Fruit fly (Drosophila melanogaster): ENCODE results near the gene Snoo.

Gene Snoo

dm6 chr2L:7993062-7993685, 9.2 kb upstream of the Snoo start (continued):
- TF ChIP-seq Awh (GFP tag; IDR thresholded peaks at IDR 0.05) (peak; percentile 27; the same call in 1 of the 2 replicates), pfk (GFP tag; optimal IDR thresholded peaks at IDR 0.05) (no peak)

DNA sequence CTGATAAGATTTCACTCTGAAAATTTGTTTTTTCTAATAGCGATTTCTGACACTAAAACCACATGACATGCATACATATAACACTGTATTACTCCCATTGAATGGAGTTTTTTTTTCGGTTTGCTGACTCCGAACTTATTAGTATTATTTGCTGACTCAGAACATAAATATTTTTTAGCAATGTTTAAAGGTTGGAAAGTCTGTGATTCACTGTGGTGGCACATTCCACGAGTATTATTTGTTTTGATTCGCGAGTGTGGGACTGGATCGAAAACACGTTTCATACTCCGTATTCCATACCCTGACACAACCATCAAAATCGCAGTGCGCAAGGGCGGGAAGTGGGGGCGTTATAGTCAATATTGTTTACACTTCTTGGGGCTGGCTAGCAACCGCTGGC, 8.7 kb upstream of the Snoo start:
- TF ChIP-seq CG9932 (GFP tag; IDR thresholded peaks at IDR 0.05) (no peak), onecut (GFP tag; IDR thresholded peaks at IDR 0.05) (peak; percentile 30; the same call in 1 of the 2 replicates), CG13894 (tag; optimal IDR thresholded peaks at IDR 0.05) (peak; percentile 21), ro (GFP tag; IDR thresholded peaks at IDR 0.05) (no peak), Taf1 (GFP tag; IDR thresholded peaks at IDR 0.05) (0 out of 2 replicates have a peak, but pooled peaks have one; percentile 6), sd (tag; optimal IDR thresholded peaks at IDR 0.05) (peak; percentile 82), Rfx (GFP tag; IDR thresholded peaks at IDR 0.05) (0 out of 2 replicates have a peak, but pooled peaks have one; percentile 33), ewg (GFP tag; optimal IDR thresholded peaks at IDR 0.05) (peak; percentile 30), CG10431 (GFP tag; optimal IDR thresholded peaks at IDR 0.05) (no peak)

DNA sequence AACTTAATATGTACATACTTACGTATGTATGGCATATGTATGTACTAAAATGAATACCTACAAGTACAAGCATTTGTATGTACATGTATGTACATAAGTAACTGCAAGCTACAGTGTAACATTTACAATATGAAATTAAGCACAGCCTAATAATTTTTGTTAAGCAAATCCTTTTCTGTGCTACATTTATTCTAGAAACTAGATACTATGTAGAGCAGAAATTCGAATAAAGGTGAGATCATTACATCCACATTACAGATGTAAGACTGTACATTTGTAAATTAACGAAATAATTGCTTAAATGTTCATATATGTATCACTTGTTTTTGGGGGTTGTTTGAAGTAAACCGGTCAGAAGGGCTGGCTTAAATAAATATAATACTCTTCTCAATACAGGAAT, 8.0 kb upstream of the Snoo start:
- TF ChIP-seq CG31388 (GFP tag; optimal IDR thresholded peaks at IDR 0.05) (no peak), cas (GFP tag; IDR thresholded peaks at IDR 0.05) (no peak), al (GFP tag; IDR thresholded peaks at IDR 0.05) (no peak), CG34422 (GFP tag; IDR thresholded peaks at IDR 0.05) (no peak), HLH54F (GFP tag; optimal IDR thresholded peaks at IDR 0.05) (no peak), CG13424 (tag; optimal IDR thresholded peaks at IDR 0.05) (peak; percentile 41), odd (GFP tag; optimal IDR thresholded peaks at IDR 0.05) (no peak), trh (GFP tag; optimal IDR thresholded peaks at IDR 0.05) (no peak), fd96Cb (tag; optimal IDR thresholded peaks at IDR 0.05) (peak; percentile 7), lilli (GFP tag; optimal IDR thresholded peaks at IDR 0.05) (peak; percentile 33), sr (GFP tag; IDR thresholded peaks at IDR 0.05) (no peak), Ada2b (GFP tag; IDR thresholded peaks at IDR 0.05) (peak; percentile 25; the same call in 1 of the 2 replicates), CG11560 (tag; IDR thresholded peaks at IDR 0.05) (0 out of 3 replicates have a peak, but pooled peaks have one; percentile 18), dmrt99B (tag; optimal IDR thresholded peaks at IDR 0.05) (peak; percentile 18), lab (GFP tag; optimal IDR thresholded peaks at IDR 0.05) (peak; percentile 17), CG30403 (GFP tag; optimal IDR thresholded peaks at IDR 0.05) (no peak), Hmr (GFP tag; optimal IDR thresholded peaks at IDR 0.05) (peak; percentile 16), chn (GFP tag; optimal IDR thresholded peaks at IDR 0.05) (no peak), CG12769 (tag; optimal IDR thresholded peaks at IDR 0.05) (peak; percentile 38), unpg (GFP tag; optimal IDR thresholded peaks at IDR 0.05) (peak; percentile 2), CG33557 (GFP tag; optimal IDR thresholded peaks at IDR 0.05) (no peak), row (GFP tag; IDR thresholded peaks at IDR 0.05) (peak; percentile 57; the same call in 2 of the 3 replicates), Sox102F (GFP tag; optimal IDR thresholded peaks at IDR 0.05) (peak; percentile 36), CG11695 (GFP tag; IDR thresholded peaks at IDR 0.05) (peak; percentile 21; the same call in 1 of the 3 replicates), CG2202 (tag; optimal IDR thresholded peaks at IDR 0.05) (no peak), pan (optimal IDR thresholded peaks at IDR 0.05) (no peak), pan (GFP tag; optimal IDR thresholded peaks at IDR 0.05 in 1 of 2, IDR thresholded peaks at IDR 0.05 in 1 of 2) (peak in 1 of 2 experiments; percentile 42), CG17361 (GFP tag; IDR thresholded peaks at IDR 0.05) (0 out of 3 replicates have a peak, but pooled peaks have one; percentile 28), Chrac-16 (GFP tag; optimal IDR thresholded peaks at IDR 0.05) (peak; percentile 32), CG7839 (tag; optimal IDR thresholded peaks at IDR 0.05) (peak; percentile 8), CG4730 (GFP tag; IDR thresholded peaks at IDR 0.05) (no peak), dysf (GFP tag; IDR thresholded peaks at IDR 0.05) (peak; percentile 52), gem (tag; optimal IDR thresholded peaks at IDR 0.05) (peak; percentile 66), CG4360 (GFP tag; IDR thresholded peaks at IDR 0.05) (no peak), Mad (GFP tag; optimal IDR thresholded peaks at IDR 0.05) (no peak), CG11085 (GFP tag; IDR thresholded peaks at IDR 0.05) (no peak), Rfx (GFP tag; IDR thresholded peaks at IDR 0.05) (peak; percentile 49; the same call in 1 of the 2 replicates)

Data from whole organism, embryonic.